Worm (Caenorhabditis elegans) whole organism, L1 larva: ENCODE measurements around the gene mttu-1.

Experiments used
- lin-14 ChIP-seq: fragments of 200-800 bp; sonication (Bioruptor generic); optimal IDR thresholded peaks from 2 replicates; lab custom pipeline; 2018; ENCODE audit warnings: mild to moderate bottlenecking, missing genetic modification characterization, moderate library complexity, missing compliant biosample characterization
- mdl-1 ChIP-seq, 2 experiments: fragments of 150-350 bp; optimal IDR thresholded peaks; 2 replicates each; lab custom pipeline; 2014 to 2017; ENCODE audit warnings: missing biosample characterization in 2 of 2, missing genetic modification characterization in 2 of 2, inconsistent platforms in 1 of 2

- TF ChIP-seq mdl-1 (tag; optimal IDR thresholded peaks at IDR 0.05; lab: Kevin White, UChicago), result no peak
- TF ChIP-seq lin-14 (GFP tag; lab: Kevin White, UChicago), result no peak
These were observed 17.2 kb upstream of the mttu-1 start, which contains the start of gene dnj-2 for ce11 chrIV:11313880-11314279.
